Worm (Caenorhabditis elegans) whole organism, L1 larva: ENCODE measurements around the gene K02D10.8.
A peak's percentile ranks its signal among the peaks of the same experiment; 100 is the strongest.

Source experiments
- C04F5.9 ChIP-seq: sonication (generic microtip); optimal IDR thresholded peaks from 2 replicates; lab custom pipeline; 2016; ENCODE audit warnings: missing genetic modification characterization, missing compliant biosample characterization
- C16A3.4 ChIP-seq: fragments of 150-350 bp; optimal IDR thresholded peaks from 2 replicates; lab custom pipeline; 2014; ENCODE audit warnings: missing biosample characterization, missing genetic modification characterization
- C34B4.2 ChIP-seq: sonication (generic microtip); optimal IDR thresholded peaks from 2 replicates; lab custom pipeline; 2017; ENCODE audit warnings: mild to moderate bottlenecking, missing genetic modification characterization, missing compliant biosample characterization
- F16B12.6 ChIP-seq: fragments of 150-350 bp; optimal IDR thresholded peaks from 2 replicates; lab custom pipeline; 2014; ENCODE audit warnings: missing biosample characterization, missing genetic modification characterization
- alr-1 ChIP-seq: fragments of 200-800 bp; sonication (Bioruptor generic); optimal IDR thresholded peaks from 2 replicates; lab custom pipeline; 2018; ENCODE audit warnings: borderline replicate concordance, mild to moderate bottlenecking, missing genetic modification characterization, missing compliant biosample characterization
- aly-2 ChIP-seq: fragments of 150-350 bp; optimal IDR thresholded peaks from 2 replicates; lab custom pipeline; 2014; ENCODE audit warnings: missing biosample characterization, missing genetic modification characterization
- blmp-1 ChIP-seq: fragments of 150-350 bp; optimal IDR thresholded peaks from 2 replicates; lab custom pipeline; 2014; ENCODE audit warnings: missing biosample characterization, missing genetic modification characterization
- ceh-8 ChIP-seq: fragments of 200-800 bp; sonication (Bioruptor generic); optimal IDR thresholded peaks from 2 replicates; lab custom pipeline; 2018; ENCODE audit warnings: mild to moderate bottlenecking, missing genetic modification characterization, moderate library complexity, missing compliant biosample characterization
- ces-1 ChIP-seq: fragments of 150-350 bp; optimal IDR thresholded peaks from 2 replicates; lab custom pipeline; 2014; ENCODE audit warnings: missing biosample characterization, missing genetic modification reagents, missing genetic modification characterization
- dpl-1 ChIP-seq, 3 experiments: fragments of 150-350 bp in 2 of 3; sonication (generic microtip) in 1 of 3; optimal IDR thresholded peaks; 2 replicates each; lab custom pipeline; 2014 to 2017; ENCODE audit warnings: missing biosample characterization in 3 of 3, missing genetic modification characterization in 3 of 3, missing genetic modification reagents in 3 of 3
- efl-1 ChIP-seq, 4 experiments: fragments of 150-350 bp; optimal IDR thresholded peaks in 3 of 4; peaks in 1 of 4; 1 replicate in 1 of 4; 2 replicates in 3 of 4; lab custom pipeline; 2014; ENCODE audit warnings: missing biosample characterization in 2 of 4, missing genetic modification characterization in 2 of 4, missing genetic modification reagents in 2 of 4
- egl-13 ChIP-seq: sonication (generic microtip); optimal IDR thresholded peaks from 2 replicates; lab custom pipeline; 2016; ENCODE audit warnings: missing genotype, missing genetic modification reagents, missing genetic modification characterization, missing compliant biosample characterization
- elt-2 ChIP-seq: sonication (generic microtip); optimal IDR thresholded peaks from 2 replicates; lab custom pipeline; 2016; ENCODE audit warnings: missing genetic modification characterization, mild to moderate bottlenecking, inconsistent platforms, missing compliant biosample characterization, missing genetic modification reagents
- elt-3 ChIP-seq, 6 experiments: fragments of 150-350 bp in 1 of 6; sonication (generic microtip); optimal IDR thresholded peaks; 2 replicates each; lab custom pipeline; 2017 to 2018; ENCODE audit warnings: missing biosample characterization in 6 of 6, missing genetic modification characterization in 6 of 6, inconsistent platforms in 1 of 6
- ets-5 ChIP-seq: fragments of 200-800 bp; sonication (Bioruptor generic); IDR thresholded peaks from 2 replicates; pipeline ENCODE4 v1.3.6; 2022; ENCODE audit warnings: missing genetic modification characterization, missing compliant biosample characterization
- fkh-4 ChIP-seq: sonication (generic microtip); optimal IDR thresholded peaks from 2 replicates; lab custom pipeline; 2016; ENCODE audit warnings: missing compliant biosample characterization, missing genetic modification characterization, borderline replicate concordance
- grh-1 ChIP-seq: fragments of 200-800 bp; sonication (Bioruptor generic); IDR thresholded peaks from 2 replicates; pipeline ENCODE4 v1.3.6; 2022; ENCODE audit warnings: missing genetic modification reagents, missing genetic modification characterization, missing compliant biosample characterization
- hlh-17 ChIP-seq: fragments of 200-800 bp; sonication (Bioruptor generic); optimal IDR thresholded peaks from 2 replicates; lab custom pipeline; 2018; ENCODE audit warnings: missing genetic modification characterization, mild to moderate bottlenecking, missing compliant biosample characterization, moderate library complexity, borderline replicate concordance
- hlh-4 ChIP-seq: sonication (generic microtip); optimal IDR thresholded peaks from 2 replicates; lab custom pipeline; 2016; ENCODE audit warnings: mild to moderate bottlenecking, missing genetic modification characterization, missing compliant biosample characterization
- hpl-2 ChIP-seq: fragments of 150-350 bp; optimal IDR thresholded peaks from 2 replicates; lab custom pipeline; 2014; ENCODE audit warnings: missing biosample characterization, missing genetic modification reagents, missing genetic modification characterization
- jun-1 ChIP-seq: fragments of 150-350 bp; optimal IDR thresholded peaks from 2 replicates; lab custom pipeline; 2014; ENCODE audit warnings: missing biosample characterization, missing genetic modification reagents, missing genetic modification characterization
- lin-15B ChIP-seq: fragments of 150-350 bp; sonication (generic microtip); optimal IDR thresholded peaks from 3 replicates; lab custom pipeline; 2014; ENCODE audit warnings: missing biosample characterization, missing genetic modification characterization
- lin-35 ChIP-seq, 2 experiments: fragments of 150-350 bp; optimal IDR thresholded peaks; 2 replicates each; lab custom pipeline; 2014; ENCODE audit warnings: missing biosample characterization in 2 of 2, missing genetic modification characterization in 2 of 2, missing genetic modification reagents in 2 of 2
- lir-3 ChIP-seq: sonication (generic microtip); optimal IDR thresholded peaks from 2 replicates; lab custom pipeline; 2016; ENCODE audit warnings: mild to moderate bottlenecking, missing genetic modification characterization, moderate library complexity, missing compliant biosample characterization; ENCODE audit not compliant: poor library complexity
- lsy-2 ChIP-seq, 2 experiments: fragments of 150-350 bp; optimal IDR thresholded peaks; 2 replicates each; lab custom pipeline; 2014; ENCODE audit warnings: missing biosample characterization in 2 of 2, missing genetic modification characterization in 2 of 2
- mdl-1 ChIP-seq, 2 experiments: fragments of 150-350 bp; optimal IDR thresholded peaks; 2 replicates each; lab custom pipeline; 2014 to 2017; ENCODE audit warnings: missing biosample characterization in 2 of 2, missing genetic modification characterization in 2 of 2, inconsistent platforms in 1 of 2
- mep-1 ChIP-seq: fragments of 150-350 bp; optimal IDR thresholded peaks from 2 replicates; lab custom pipeline; 2014; ENCODE audit warnings: missing biosample characterization, missing genetic modification characterization
- nhr-11 ChIP-seq: fragments of 150-350 bp; optimal IDR thresholded peaks from 2 replicates; lab custom pipeline; 2014; ENCODE audit warnings: missing biosample characterization, missing genetic modification characterization
- nhr-12 ChIP-seq: sonication (generic microtip); optimal IDR thresholded peaks from 2 replicates; lab custom pipeline; 2017; ENCODE audit warnings: missing biosample characterization, missing genetic modification characterization
- nhr-19 ChIP-seq: fragments of 200-800 bp; sonication (Bioruptor generic); conservative IDR thresholded peaks from 2 replicates; pipeline ENCODE4 v1.3.6; 2022; ENCODE audit warnings: missing genetic modification characterization, missing compliant biosample characterization
- nhr-237 ChIP-seq: fragments of 150-350 bp; optimal IDR thresholded peaks from 2 replicates; lab custom pipeline; 2014; ENCODE audit warnings: missing biosample characterization, missing genetic modification characterization
- nhr-28 ChIP-seq: fragments of 150-350 bp; optimal IDR thresholded peaks from 2 replicates; lab custom pipeline; 2014; ENCODE audit warnings: missing biosample characterization, missing genetic modification characterization
- nhr-47 ChIP-seq: sonication (generic microtip); optimal IDR thresholded peaks from 2 replicates; lab custom pipeline; 2016; ENCODE audit warnings: mild to moderate bottlenecking, missing genetic modification characterization, moderate library complexity, missing compliant biosample characterization
- nhr-71 ChIP-seq: sonication (generic microtip); optimal IDR thresholded peaks from 2 replicates; lab custom pipeline; 2016; ENCODE audit warnings: mild to moderate bottlenecking, missing genetic modification characterization, moderate library complexity, missing compliant biosample characterization
- nhr-85 ChIP-seq: sonication (generic microtip); peaks from one replicate; lab custom pipeline; 2016; ENCODE audit warnings: missing genetic modification characterization, inconsistent platforms, missing compliant biosample characterization
- nhr-90 ChIP-seq: sonication (generic microtip); optimal IDR thresholded peaks from 2 replicates; lab custom pipeline; 2016; ENCODE audit warnings: mild to moderate bottlenecking, missing genetic modification characterization, missing compliant biosample characterization; ENCODE audit not compliant: poor library complexity
- pax-3 ChIP-seq: fragments of 200-800 bp; sonication (Bioruptor generic); optimal IDR thresholded peaks from 2 replicates; lab custom pipeline; 2018; ENCODE audit warnings: mild to moderate bottlenecking, missing genetic modification characterization, moderate library complexity, missing compliant biosample characterization
- pqm-1 ChIP-seq: sonication (generic microtip); optimal IDR thresholded peaks from 3 replicates; lab custom pipeline; 2017; ENCODE audit warnings: missing biosample characterization, missing genetic modification characterization
- rnt-1 ChIP-seq: sonication (generic microtip); optimal IDR thresholded peaks from 2 replicates; lab custom pipeline; 2016; ENCODE audit warnings: mild to moderate bottlenecking, missing genetic modification characterization, moderate library complexity, missing compliant biosample characterization
- sox-4 ChIP-seq: sonication (generic microtip); optimal IDR thresholded peaks from 2 replicates; lab custom pipeline; 2016; ENCODE audit warnings: missing genetic modification characterization, missing compliant biosample characterization
- sup-37 ChIP-seq: fragments of 200-800 bp; sonication (Bioruptor generic); optimal IDR thresholded peaks from 2 replicates; lab custom pipeline; 2018; ENCODE audit warnings: mild to moderate bottlenecking, missing genetic modification characterization, missing compliant biosample characterization
- swsn-7 ChIP-seq: sonication (generic microtip); optimal IDR thresholded peaks from 2 replicates; lab custom pipeline; 2016; ENCODE audit warnings: missing genetic modification characterization, missing compliant biosample characterization
- unc-130 ChIP-seq: fragments of 150-350 bp; optimal IDR thresholded peaks from 2 replicates; lab custom pipeline; 2017; ENCODE audit warnings: missing biosample characterization, missing genetic modification characterization, inconsistent platforms
- unc-30 ChIP-seq: sonication (generic microtip); optimal IDR thresholded peaks from 2 replicates; lab custom pipeline; 2017; ENCODE audit warnings: missing biosample characterization, missing genetic modification characterization
- unc-86 ChIP-seq: sonication (generic microtip); optimal IDR thresholded peaks from 2 replicates; lab custom pipeline; 2016; ENCODE audit warnings: missing genetic modification characterization, missing compliant biosample characterization
- vab-15 ChIP-seq: sonication (generic microtip); optimal IDR thresholded peaks from 2 replicates; lab custom pipeline; 2017; ENCODE audit warnings: missing genotype, mild to moderate bottlenecking, missing genetic modification characterization, missing compliant biosample characterization
- xbp-1 ChIP-seq: sonication (generic microtip); optimal IDR thresholded peaks from 2 replicates; lab custom pipeline; 2016; ENCODE audit warnings: missing genetic modification characterization, missing compliant biosample characterization
- zag-1 ChIP-seq: fragments of 150-350 bp; optimal IDR thresholded peaks from 2 replicates; lab custom pipeline; 2014; ENCODE audit warnings: missing biosample characterization, missing genetic modification characterization
- ztf-11 ChIP-seq, 2 experiments: sonication (generic microtip); optimal IDR thresholded peaks; 2 replicates each; lab custom pipeline; 2016 to 2017; ENCODE audit warnings: missing genetic modification characterization in 2 of 2, missing biosample characterization in 1 of 2, missing compliant biosample characterization in 1 of 2
- ztf-4 ChIP-seq: fragments of 150-350 bp; optimal IDR thresholded peaks from 2 replicates; lab custom pipeline; 2014; ENCODE audit warnings: missing biosample characterization, missing genetic modification characterization

K02D10.8 gene

DNA sequence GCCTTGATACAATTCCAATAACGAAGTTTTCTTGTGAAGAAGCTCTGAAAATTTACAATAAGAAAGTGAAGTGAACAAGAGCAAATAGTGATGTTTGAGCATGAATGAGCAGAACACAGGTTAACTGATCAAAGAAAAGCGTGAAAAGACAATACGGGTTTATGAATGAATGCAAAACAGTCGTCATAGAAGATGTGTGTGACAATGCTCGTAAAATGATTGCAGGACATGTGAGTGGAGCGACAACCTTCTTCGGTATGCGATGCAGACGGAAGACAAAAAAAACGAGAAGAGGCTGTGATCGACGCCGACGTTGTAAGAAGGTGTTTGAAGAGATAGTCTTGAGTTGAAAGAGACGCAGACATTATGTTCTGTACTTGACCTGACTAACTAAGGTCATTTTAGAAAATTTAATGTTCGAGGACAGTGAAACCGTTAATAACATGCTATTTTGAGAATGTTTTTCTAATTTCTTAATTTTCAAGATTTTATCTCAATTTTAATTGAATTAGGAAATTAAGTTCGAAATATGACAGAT lies 18.8 kb upstream of the K02D10.8 start, which contains the start of gene mig-22:
TSS of gene mig-22 (minus strand) at position 51 of the 538 bp plus-strand sequence.
- peak in 1 of 2 experiments; percentile 9 for TF ChIP-seq lsy-2 (tag; optimal IDR thresholded peaks at IDR 0.05; lab: Kevin White, UChicago)
- TF ChIP-seq vab-15 (tag; lab: Kevin White, UChicago), result no peak
- TF ChIP-seq aly-2 (tag; lab: Kevin White, UChicago), result no peak
- TF ChIP-seq lir-3 (tag; lab: Kevin White, UChicago), result no peak
- no peak for TF ChIP-seq ceh-8
- no peak for TF ChIP-seq hpl-2
- TF ChIP-seq xbp-1, result no peak
- TF ChIP-seq efl-1 (optimal IDR thresholded peaks at IDR 0.05; lab: Kevin White, UChicago), result no peak
- TF ChIP-seq efl-1 (GFP tag; optimal IDR thresholded peaks at IDR 0.05 in 1 of 2; lab: Kevin White, UChicago), result peak in 1 of 2 experiments; percentile 27
- no peak for TF ChIP-seq elt-2
- no peak for TF ChIP-seq dpl-1 (GFP tag; optimal IDR thresholded peaks at IDR 0.05; lab: Kevin White, UChicago)
- TF ChIP-seq hlh-17 (GFP tag; lab: Kevin White, UChicago), result no peak
- no peak for TF ChIP-seq nhr-237 (tag; lab: Kevin White, UChicago)
- TF ChIP-seq grh-1, result no peak
- TF ChIP-seq alr-1 (tag; lab: Kevin White, UChicago), result no peak
- TF ChIP-seq nhr-90 (tag; lab: Kevin White, UChicago), result no peak
- no peak for TF ChIP-seq F16B12.6 (tag; lab: Kevin White, UChicago)
- no peak for TF ChIP-seq ztf-11 (tag; optimal IDR thresholded peaks at IDR 0.05; lab: Kevin White, UChicago)
- no peak for TF ChIP-seq hlh-4
- TF ChIP-seq sox-4 (tag; lab: Kevin White, UChicago), result no peak
- no peak for TF ChIP-seq nhr-47
- TF ChIP-seq nhr-85 (tag; lab: Kevin White, UChicago), result peak; percentile 77
- TF ChIP-seq pax-3 (tag; lab: Kevin White, UChicago), result no peak
- no peak for TF ChIP-seq nhr-71 (tag; lab: Kevin White, UChicago)
- no peak for TF ChIP-seq fkh-4 (tag; lab: Kevin White, UChicago)
- no peak for TF ChIP-seq pqm-1 (tag; lab: Kevin White, UChicago)
- TF ChIP-seq lin-35 (GFP tag; optimal IDR thresholded peaks at IDR 0.05; lab: Kevin White, UChicago), result no peak
- no peak for TF ChIP-seq nhr-19
- TF ChIP-seq ces-1 (GFP tag; lab: Kevin White, UChicago), result no peak
- TF ChIP-seq ztf-4 (tag; lab: Kevin White, UChicago), result no peak
- TF ChIP-seq blmp-1, result peak; percentile 3
- no peak for TF ChIP-seq unc-30 (tag; lab: Kevin White, UChicago)
- TF ChIP-seq ets-5 (GFP tag; lab: Robert Waterston, UW), result no peak
- no peak for TF ChIP-seq lin-15B (tag; lab: Kevin White, UChicago)

DNA sequence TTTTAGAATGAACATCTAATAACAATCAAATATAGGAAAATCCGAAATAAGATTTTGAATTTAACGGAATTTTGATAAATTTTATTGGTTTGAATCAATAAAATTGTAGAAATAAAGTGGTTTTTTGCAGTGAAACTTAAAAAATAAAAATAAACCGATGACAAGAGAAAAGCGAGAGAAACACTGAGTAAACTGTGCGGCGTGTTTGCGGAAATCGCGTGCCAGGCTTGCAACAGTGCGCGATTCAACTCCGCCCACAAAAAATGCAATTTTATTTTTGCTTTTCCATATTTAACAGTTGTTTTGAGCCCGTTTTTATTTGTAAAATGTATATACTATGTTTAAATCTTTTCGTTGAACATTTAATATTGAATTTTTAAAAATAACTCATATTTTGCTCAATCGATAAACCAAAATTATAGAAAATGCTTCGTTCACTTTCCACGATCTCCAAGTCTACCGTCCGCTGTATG lies 18.3 kb upstream of the K02D10.8 start, which contains the start of gene mtss-1:
TSS of gene mtss-1 (plus strand) at position 423 of the 473 bp plus-strand sequence.
- TF ChIP-seq sup-37 (GFP tag; lab: Kevin White, UChicago) (no peak), C34B4.2 (tag; lab: Kevin White, UChicago) (no peak), unc-86 (tag; lab: Kevin White, UChicago) (peak; percentile 15), zag-1 (no peak), nhr-11 (tag; lab: Kevin White, UChicago) (no peak), mep-1 (tag; lab: Kevin White, UChicago) (peak; percentile 32), rnt-1 (tag; lab: Kevin White, UChicago) (peak; percentile 78), hlh-4 (peak; percentile 5), nhr-12 (tag; lab: Kevin White, UChicago) (no peak), unc-130 (tag; lab: Kevin White, UChicago) (peak; percentile 59), nhr-71 (tag; lab: Kevin White, UChicago) (peak; percentile 69), lir-3 (tag; lab: Kevin White, UChicago) (peak; percentile 39), C16A3.4 (tag; lab: Kevin White, UChicago) (peak; percentile 37), blmp-1 (peak; percentile 13), C04F5.9 (tag; lab: Kevin White, UChicago) (peak; percentile 34), grh-1 (peak; percentile 68), elt-3 (tag; optimal IDR thresholded peaks at IDR 0.05; lab: Kevin White, UChicago) (peak in 1 of 6 experiments; percentile 5), sox-4 (tag; lab: Kevin White, UChicago) (no peak), alr-1 (tag; lab: Kevin White, UChicago) (no peak), swsn-7 (peak; percentile 58), ztf-11 (tag; optimal IDR thresholded peaks at IDR 0.05; lab: Kevin White, UChicago) (peak in 1 of 2 experiments; percentile 42), jun-1 (tag; lab: Kevin White, UChicago) (no peak), nhr-28 (tag; lab: Kevin White, UChicago) (no peak), egl-13 (tag; lab: Kevin White, UChicago) (peak; percentile 54), mdl-1 (tag; optimal IDR thresholded peaks at IDR 0.05; lab: Kevin White, UChicago) (peak in 1 of 2 experiments; percentile 2), hpl-2 (peak; percentile 60)
